Worm (Caenorhabditis elegans) whole organism, L1 larva: ENCODE measurements around the gene Y43F8C.16.

ENCODE experiments used
- aha-1 ChIP-seq: fragments of 150-350 bp; optimal IDR thresholded peaks from 2 replicates; lab custom pipeline; 2014; ENCODE audit warnings: missing biosample characterization, missing genetic modification characterization
- ceh-82 ChIP-seq, 3 experiments: fragments of 150-350 bp in 1 of 3; sonication (generic microtip) in 2 of 3; optimal IDR thresholded peaks; 2 replicates each; lab custom pipeline; 2014 to 2017; ENCODE audit warnings: missing biosample characterization in 3 of 3, missing genetic modification characterization in 3 of 3
- egl-27 ChIP-seq, 2 experiments: fragments of 150-350 bp in 1 of 2; sonication (generic microtip); optimal IDR thresholded peaks; 3 replicates each; lab custom pipeline; 2017 to 2018; ENCODE audit warnings: missing biosample characterization in 2 of 2, missing genetic modification characterization in 2 of 2, missing genetic modification reagents in 2 of 2
- fos-1 ChIP-seq: fragments of 150-350 bp; optimal IDR thresholded peaks from 2 replicates; lab custom pipeline; 2014; ENCODE audit warnings: missing biosample characterization, missing genetic modification characterization
- jun-1 ChIP-seq: fragments of 150-350 bp; optimal IDR thresholded peaks from 2 replicates; lab custom pipeline; 2014; ENCODE audit warnings: missing biosample characterization, missing genetic modification reagents, missing genetic modification characterization
- lsy-2 ChIP-seq, 2 experiments: fragments of 150-350 bp; optimal IDR thresholded peaks; 2 replicates each; lab custom pipeline; 2014; ENCODE audit warnings: missing biosample characterization in 2 of 2, missing genetic modification characterization in 2 of 2
- mdl-1 ChIP-seq, 2 experiments: fragments of 150-350 bp; optimal IDR thresholded peaks; 2 replicates each; lab custom pipeline; 2014 to 2017; ENCODE audit warnings: missing biosample characterization in 2 of 2, missing genetic modification characterization in 2 of 2, inconsistent platforms in 1 of 2
- snpc-4 ChIP-seq: fragments of 150-350 bp; optimal IDR thresholded peaks from 2 replicates; lab custom pipeline; 2014; ENCODE audit warnings: missing biosample characterization, missing genetic modification characterization
- swsn-7 ChIP-seq: sonication (generic microtip); optimal IDR thresholded peaks from 2 replicates; lab custom pipeline; 2016; ENCODE audit warnings: missing genetic modification characterization, missing compliant biosample characterization
- tbx-2 ChIP-seq: sonication (generic microtip); optimal IDR thresholded peaks from 2 replicates; lab custom pipeline; 2016; ENCODE audit warnings: missing genetic modification characterization, missing compliant biosample characterization
- unc-130 ChIP-seq: fragments of 150-350 bp; optimal IDR thresholded peaks from 2 replicates; lab custom pipeline; 2017; ENCODE audit warnings: missing biosample characterization, missing genetic modification characterization, inconsistent platforms

DNA sequence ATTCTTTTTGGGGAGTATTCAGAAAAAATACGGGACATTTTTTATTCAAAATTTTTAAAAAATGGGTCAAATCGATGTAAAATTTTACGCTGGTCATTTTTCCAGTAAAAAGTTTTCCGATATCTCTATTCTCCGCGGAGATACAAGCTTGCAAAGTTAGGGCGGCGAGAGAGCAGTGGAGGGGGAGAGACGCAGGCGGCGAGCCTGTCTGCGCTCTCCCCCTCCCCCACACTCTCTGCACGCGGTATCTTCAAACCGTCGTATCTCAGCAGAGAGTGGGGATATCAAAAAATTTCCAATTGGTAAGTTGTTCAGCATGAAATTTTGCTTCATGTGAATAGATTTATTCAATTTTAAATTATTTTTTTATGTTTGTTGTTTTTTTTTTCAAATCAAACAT lies 43.5 kb downstream of the Y43F8C.16 start:
- no peak for TF ChIP-seq tbx-2 (tag; lab: Kevin White, UChicago)
- no peak for TF ChIP-seq mdl-1 (tag; optimal IDR thresholded peaks at IDR 0.05; lab: Kevin White, UChicago)
- TF ChIP-seq unc-130 (tag; lab: Kevin White, UChicago), result no peak
- TF ChIP-seq lsy-2 (tag; optimal IDR thresholded peaks at IDR 0.05; lab: Kevin White, UChicago), result no peak
- TF ChIP-seq fos-1, result no peak
- no peak for TF ChIP-seq snpc-4 (tag; lab: Kevin White, UChicago)
- no peak for TF ChIP-seq swsn-7 (tag; lab: Kevin White, UChicago)
- TF ChIP-seq jun-1 (tag; lab: Kevin White, UChicago), result no peak
- no peak for TF ChIP-seq ceh-82 (tag; optimal IDR thresholded peaks at IDR 0.05; lab: Kevin White, UChicago)
- no peak for TF ChIP-seq egl-27 (tag; optimal IDR thresholded peaks at IDR 0.05; lab: Kevin White, UChicago)
- no peak for TF ChIP-seq aha-1 (tag; lab: Kevin White, UChicago)
